Fruit fly (Drosophila melanogaster): ENCODE data around the gene btn.

The btn gene

DNA sequence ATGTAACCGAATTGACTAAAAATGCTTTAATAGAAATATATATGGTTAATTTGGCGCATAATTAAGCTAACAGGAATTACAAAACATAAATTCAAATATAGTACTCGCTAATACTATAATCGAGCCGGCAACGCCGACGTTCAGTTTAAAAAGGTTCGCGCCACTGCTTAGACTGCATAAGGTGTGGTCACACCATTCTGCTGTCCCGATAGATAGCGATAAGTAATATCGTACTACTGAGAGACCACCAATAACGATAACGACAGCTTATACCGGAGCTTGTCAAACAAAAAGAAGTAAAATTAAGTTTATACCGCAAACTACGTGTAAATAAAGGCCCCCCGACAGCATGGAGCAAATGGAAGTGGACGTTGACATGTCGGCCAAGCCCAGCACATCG, 5.9 kb downstream of the btn start, which contains the start of gene CSN6 (continued):
- TF ChIP-seq nmo (GFP tag; optimal IDR thresholded peaks at IDR 0.05) (peak; percentile 27), dm (GFP tag; optimal IDR thresholded peaks at IDR 0.05) (peak; percentile 8), inv (GFP tag; IDR thresholded peaks at IDR 0.05; ENCODE audit: partially characterized antibody) (peak; percentile 69; the same call in 1 of the 2 replicates), hb (GFP tag; IDR thresholded peaks at IDR 0.05; ENCODE audit: partially characterized antibody) (peak; percentile 88), ato (GFP tag; IDR thresholded peaks at IDR 0.05; ENCODE audit: partially characterized antibody) (peak; percentile 86), CG16779 (GFP tag; IDR thresholded peaks at IDR 0.05) (0 out of 2 replicates have a peak, but pooled peaks have one; percentile 28), CG1233 (GFP tag; optimal IDR thresholded peaks at IDR 0.05) (no peak), Scr (GFP tag; IDR thresholded peaks at IDR 0.05; ENCODE audit: partially characterized antibody) (peak; percentile 82), mld (GFP tag; IDR thresholded peaks at IDR 0.05; ENCODE audit: partially characterized antibody) (peak; percentile 75), sob (GFP tag; IDR thresholded peaks at IDR 0.05) (0 out of 2 replicates have a peak, but pooled peaks have one; percentile 24), CG17829 (tag; optimal IDR thresholded peaks at IDR 0.05) (peak; percentile 46), CG34224 (GFP tag; IDR thresholded peaks at IDR 0.05; ENCODE audit: partially characterized antibody) (peak; percentile 85), CG6791 (GFP tag; IDR thresholded peaks at IDR 0.05; ENCODE audit: partially characterized antibody) (peak; percentile 90), CG7556 (GFP tag; optimal IDR thresholded peaks at IDR 0.05) (no peak), CG6689 (GFP tag; IDR thresholded peaks at IDR 0.05) (no peak), Aef1 (GFP tag; IDR thresholded peaks at IDR 0.05) (no peak), CG10147 (GFP tag; optimal IDR thresholded peaks at IDR 0.05) (no peak), CG2116 (GFP tag; optimal IDR thresholded peaks at IDR 0.05) (peak; percentile 55), Dref (GFP tag; IDR thresholded peaks at IDR 0.05) (peak; percentile 93), Ets97D (GFP tag; optimal IDR thresholded peaks at IDR 0.05) (peak; percentile 60), ro (GFP tag; IDR thresholded peaks at IDR 0.05) (no peak), CG3995 (GFP tag; optimal IDR thresholded peaks at IDR 0.05) (peak; percentile 15), CG2712 (tag; optimal IDR thresholded peaks at IDR 0.05) (peak; percentile 58), CG10543 (GFP tag; optimal IDR thresholded peaks at IDR 0.05) (no peak), mam (GFP tag; optimal IDR thresholded peaks at IDR 0.05) (peak; percentile 37), insv (GFP tag; optimal IDR thresholded peaks at IDR 0.05) (no peak), exex (tag; optimal IDR thresholded peaks at IDR 0.05) (peak; percentile 14), HmgD (GFP tag; optimal IDR thresholded peaks at IDR 0.05) (peak; percentile 68), Oaz (GFP tag; IDR thresholded peaks at IDR 0.05) (no peak), sens (GFP tag) (peak; percentile 44), GATAe (GFP tag; conservative IDR thresholded peaks at IDR 0.05) (peak; percentile 61), CG13287 (GFP tag; IDR thresholded peaks at IDR 0.05; ENCODE audit: partially characterized antibody) (peak; percentile 96), tap (tag; optimal IDR thresholded peaks at IDR 0.05) (no peak), CG13624 (GFP tag; optimal IDR thresholded peaks at IDR 0.05) (peak; percentile 44), CG15514 (GFP tag; optimal IDR thresholded peaks at IDR 0.05) (peak; percentile 74), hbn (GFP tag; IDR thresholded peaks at IDR 0.05; ENCODE audit: partially characterized antibody) (peak; percentile 69), amos (GFP tag; IDR thresholded peaks at IDR 0.05; ENCODE audit: partially characterized antibody) (peak; percentile 84), Ets65A (GFP tag) (peak; percentile 91), chinmo (GFP tag; IDR thresholded peaks at IDR 0.05; ENCODE audit: partially characterized antibody) (peak; percentile 75; the same call in 1 of the 4 replicates), zen (tag; optimal IDR thresholded peaks at IDR 0.05) (peak; percentile 27), CG14860 (GFP tag; IDR thresholded peaks at IDR 0.05; ENCODE audit: partially characterized antibody) (peak; percentile 78), CG8388 (GFP tag; optimal IDR thresholded peaks at IDR 0.05) (no peak), NK7.1 (GFP tag; optimal IDR thresholded peaks at IDR 0.05) (no peak), CG12659 (GFP tag; optimal IDR thresholded peaks at IDR 0.05) (peak; percentile 53), vvl (GFP tag; IDR thresholded peaks at IDR 0.05) (peak; percentile 31; the same call in 1 of the 2 replicates), chm (GFP tag; IDR thresholded peaks at IDR 0.05) (no peak), CG7963 (GFP tag; IDR thresholded peaks at IDR 0.05; ENCODE audit: partially characterized antibody) (peak; percentile 79), BEAF-32 (GFP tag; optimal IDR thresholded peaks at IDR 0.05) (peak; percentile 79), CG33213 (GFP tag; optimal IDR thresholded peaks at IDR 0.05) (peak; percentile 60)

Data from whole organism, embryonic.